Fruit fly (Drosophila melanogaster) whole organism, embryonic: ENCODE data around the gene TwdlW.
A peak's percentile ranks its signal among the peaks of the same experiment; 100 is the strongest.

Experiments used
- CG7372 ChIP-seq: fragments of 200-800 bp; sonication (Bioruptor generic); IDR thresholded peaks from 2 replicates; pipeline ENCODE4 v1.3.6; 2022; ENCODE audit warnings: missing biosample characterization, missing genetic modification characterization
- CG9797 ChIP-seq: fragments of 200-800 bp; sonication (Bioruptor generic); optimal IDR thresholded peaks from 3 replicates; lab custom pipeline; 2018; ENCODE audit warnings: missing biosample characterization, mild to moderate bottlenecking, missing genetic modification characterization
- Six4 ChIP-seq: fragments of 200-800 bp; sonication (Bioruptor generic); optimal IDR thresholded peaks from 2 replicates; lab custom pipeline; 2016; ENCODE audit warnings: missing biosample characterization, missing genetic modification characterization
- insv ChIP-seq, 2 experiments: fragments of 200-800 bp; sonication (Bioruptor generic); optimal IDR thresholded peaks; 3 replicates each; lab custom pipeline; 2016 to 2018; ENCODE audit warnings: missing biosample characterization in 2 of 2, missing genetic modification characterization in 2 of 2
- trem ChIP-seq: fragments of 200-800 bp; optimal IDR thresholded peaks from 3 replicates; lab custom pipeline; 2019; ENCODE audit warnings: missing biosample characterization, mild to moderate bottlenecking, missing genetic modification characterization, moderate library complexity
- zfh1 ChIP-seq: fragments of 200-800 bp; sonication (Bioruptor generic); IDR thresholded peaks from 3 replicates; pipeline ENCODE4 v1.3.6; 2022; ENCODE audit warnings: missing biosample characterization, missing genetic modification characterization

DNA sequence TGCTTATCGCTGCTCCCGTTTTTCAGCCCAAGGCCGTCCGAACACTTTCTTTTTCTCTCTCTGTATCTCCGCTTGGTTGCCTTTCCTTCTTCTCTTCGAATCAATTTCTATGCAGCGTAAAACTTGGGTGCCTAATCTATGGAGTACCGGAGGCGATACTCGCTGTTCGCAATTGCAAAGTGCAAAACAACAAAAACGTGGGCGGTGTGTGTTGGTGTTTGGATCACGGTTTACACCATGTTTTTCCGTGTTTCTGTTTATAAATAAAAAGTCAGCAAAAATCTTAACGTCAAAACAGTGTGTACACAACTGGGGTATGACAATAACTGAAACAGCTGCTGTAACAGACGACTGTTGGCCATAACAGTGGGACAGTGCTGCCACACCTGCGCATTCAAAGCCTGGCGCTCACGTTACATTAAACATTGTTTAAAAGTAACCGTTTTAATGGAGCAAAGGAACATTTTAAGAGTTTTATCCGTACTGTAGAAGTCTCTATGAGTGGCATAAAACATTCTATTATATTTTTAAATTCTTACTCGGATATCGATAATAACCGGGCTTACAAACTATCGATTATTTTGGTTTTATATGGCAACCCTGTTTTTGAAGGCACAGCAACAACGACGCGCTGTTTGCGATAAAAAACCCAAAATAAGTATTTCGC is 7.0 kb upstream of the TwdlW start, which contains the start of the genes m-cup and Det:
- TF ChIP-seq trem (tag; lab: Kevin White, UChicago) (peak; percentile 71), insv (GFP tag; optimal IDR thresholded peaks at IDR 0.05; lab: Kevin White, UChicago) (no peak), CG9797 (GFP tag; lab: Kevin White, UChicago) (peak; percentile 47), CG7372 (no peak), Six4 (GFP tag; lab: Kevin White, UChicago) (no peak), zfh1 (GFP tag; lab: Robert Waterston, UW) (no peak)
